Fruit fly (Drosophila melanogaster): ENCODE data around the gene CG5376.
A peak's percentile ranks its signal among the peaks of the same experiment; 100 is the strongest.

CG5376 gene

dm6 chr3R:22447874-22448254 lies 40.9 kb downstream of the CG5376 start, which contains the start of gene CG34376 (continued):
- TF ChIP-seq CG7368 (GFP tag; optimal IDR thresholded peaks at IDR 0.05) (no peak), vri (GFP tag; optimal IDR thresholded peaks at IDR 0.05) (peak; percentile 18), CG9139 (GFP tag; optimal IDR thresholded peaks at IDR 0.05) (peak; percentile 18), salr (GFP tag; optimal IDR thresholded peaks at IDR 0.05) (peak in 1 of 2 experiments; percentile 55), CG31627 (GFP tag; optimal IDR thresholded peaks at IDR 0.05) (no peak), Ets21C (GFP tag; optimal IDR thresholded peaks at IDR 0.05) (no peak), cyc (GFP tag; optimal IDR thresholded peaks at IDR 0.05) (no peak), Smox (GFP tag; optimal IDR thresholded peaks at IDR 0.05) (no peak), CG8119 (GFP tag; IDR thresholded peaks at IDR 0.05) (peak; percentile 73; the same call in 1 of the 3 replicates), esn (GFP tag; optimal IDR thresholded peaks at IDR 0.05) (no peak), dsx (GFP tag; optimal IDR thresholded peaks at IDR 0.05; ENCODE audit: poor library complexity, severe bottlenecking) (no peak), CG11902 (GFP tag; optimal IDR thresholded peaks at IDR 0.05) (no peak), CG6808 (GFP tag; optimal IDR thresholded peaks at IDR 0.05) (no peak), CG15336 (GFP tag; IDR thresholded peaks at IDR 0.05) (no peak), fd85E (GFP tag; optimal IDR thresholded peaks at IDR 0.05) (no peak), Sox102F (GFP tag; optimal IDR thresholded peaks at IDR 0.05) (no peak), net (GFP tag; optimal IDR thresholded peaks at IDR 0.05) (peak; percentile 46), CG11294 (GFP tag; IDR thresholded peaks at IDR 0.05) (no peak), Sox15 (GFP tag; optimal IDR thresholded peaks at IDR 0.05) (no peak), CG4318 (GFP tag; optimal IDR thresholded peaks at IDR 0.05) (peak; percentile 27), Hr38 (GFP tag; optimal IDR thresholded peaks at IDR 0.05) (no peak), eg (GFP tag; IDR thresholded peaks at IDR 0.05) (peak; percentile 83), fd59A (GFP tag; optimal IDR thresholded peaks at IDR 0.05) (no peak), achi (GFP tag; optimal IDR thresholded peaks at IDR 0.05) (peak; percentile 24), CG3032 (tag; optimal IDR thresholded peaks at IDR 0.05) (peak; percentile 6), OdsH (GFP tag; optimal IDR thresholded peaks at IDR 0.05) (no peak), fkh (GFP tag; optimal IDR thresholded peaks at IDR 0.05) (peak; percentile 100), acj6 (GFP tag; optimal IDR thresholded peaks at IDR 0.05) (no peak)

dm6 chr3R:22447195-22447873 lies 41.4 kb downstream of the CG5376 start, which contains the start of gene CG34288:
Gene CG34288, minus strand, starts transcription at chr3R:22447263.
- no peak for TF ChIP-seq CG6854 (GFP tag; optimal IDR thresholded peaks at IDR 0.05)
- TF ChIP-seq lz (GFP tag; optimal IDR thresholded peaks at IDR 0.05) = peak; percentile 32
- peak; percentile 21 for TF ChIP-seq Eip93F (GFP tag; optimal IDR thresholded peaks at IDR 0.05)
- TF ChIP-seq esn (GFP tag; optimal IDR thresholded peaks at IDR 0.05) = peak; percentile 35
- peak; percentile 2 for TF ChIP-seq Blimp-1 (GFP tag; optimal IDR thresholded peaks at IDR 0.05)
- no peak for TF ChIP-seq fd85E (GFP tag; optimal IDR thresholded peaks at IDR 0.05)
- no peak for TF ChIP-seq Met (GFP tag; optimal IDR thresholded peaks at IDR 0.05)
- peak; percentile 19 for TF ChIP-seq CG31627 (GFP tag; optimal IDR thresholded peaks at IDR 0.05)
- TF ChIP-seq CG15336 (GFP tag; IDR thresholded peaks at IDR 0.05) = peak; percentile 75
- TF ChIP-seq acj6 (GFP tag; optimal IDR thresholded peaks at IDR 0.05) = peak; percentile 31

- no peak for TF ChIP-seq acj6 (GFP tag; optimal IDR thresholded peaks at IDR 0.05)
- no peak for TF ChIP-seq Sox15 (GFP tag; optimal IDR thresholded peaks at IDR 0.05)
- TF ChIP-seq Gug (GFP tag; IDR thresholded peaks at IDR 0.05) = no peak
- TF ChIP-seq Eip75B (GFP tag; optimal IDR thresholded peaks at IDR 0.05) = no peak
- TF ChIP-seq CG15336 (GFP tag; IDR thresholded peaks at IDR 0.05) = no peak
- TF ChIP-seq CG6276 (GFP tag; optimal IDR thresholded peaks at IDR 0.05) = no peak
- TF ChIP-seq Hr38 (GFP tag; optimal IDR thresholded peaks at IDR 0.05) = no peak
- no peak for TF ChIP-seq CG11294 (GFP tag; IDR thresholded peaks at IDR 0.05)
- TF ChIP-seq CG3032 (tag; optimal IDR thresholded peaks at IDR 0.05) = no peak
- no peak for TF ChIP-seq CG6808 (GFP tag; optimal IDR thresholded peaks at IDR 0.05)
- no peak for TF ChIP-seq Hr4 (GFP tag; optimal IDR thresholded peaks at IDR 0.05)
- no peak for TF ChIP-seq lz (GFP tag; optimal IDR thresholded peaks at IDR 0.05)
- no peak for TF ChIP-seq CG6792 (GFP tag; optimal IDR thresholded peaks at IDR 0.05)
- TF ChIP-seq Lpt (GFP tag; optimal IDR thresholded peaks at IDR 0.05) = no peak
- no peak for TF ChIP-seq CG1621 (tag; optimal IDR thresholded peaks at IDR 0.05)
- no peak for TF ChIP-seq Blimp-1 (GFP tag; optimal IDR thresholded peaks at IDR 0.05)
- no peak for TF ChIP-seq CG11762 (GFP tag; optimal IDR thresholded peaks at IDR 0.05; ENCODE audit: insufficient read depth)
These were observed 42.3 kb downstream of the CG5376 start, which contains the start of gene CG12499 for dm6 chr3R:22446493-22446892. Gene CG12499, minus strand, starts transcription at chr3R:22446587.
